Worm (Caenorhabditis elegans): ENCODE data around the gene tab-1.

tab-1 gene

DNA sequence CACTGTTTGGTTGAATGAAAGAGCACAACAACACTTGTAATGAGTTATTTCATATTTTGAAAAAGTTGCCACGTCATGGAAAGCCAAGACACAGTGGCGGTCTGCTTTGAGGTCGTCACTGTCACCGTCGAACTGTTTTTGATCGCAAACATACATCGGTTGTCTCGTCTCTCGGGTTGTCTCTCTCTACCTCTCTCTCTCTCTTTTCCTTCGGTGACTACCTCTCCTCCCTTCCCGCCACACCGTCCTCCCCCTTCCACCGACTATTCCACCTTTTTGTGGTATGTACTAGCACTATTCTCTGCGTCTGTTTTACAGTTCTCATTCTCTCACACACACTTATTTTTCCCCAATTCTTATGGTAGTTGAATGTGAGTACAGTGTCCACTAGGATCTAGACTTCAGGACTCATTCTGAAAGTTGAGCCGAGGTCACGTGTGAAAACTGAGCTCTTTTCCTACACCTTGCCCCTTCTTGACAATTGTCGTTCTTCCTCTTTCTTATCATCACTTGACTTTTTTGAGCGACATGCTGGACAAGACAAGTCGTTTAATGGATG, 30.7 kb downstream of the tab-1 start:
- TF ChIP-seq pros-1 (tag; optimal IDR thresholded peaks at IDR 0.05) (no peak), pax-1 (tag; optimal IDR thresholded peaks at IDR 0.05) (no peak), ceh-19 (GFP tag; optimal IDR thresholded peaks at IDR 0.05) (no peak), pha-2 (tag; optimal IDR thresholded peaks at IDR 0.05) (no peak), ama-1 (optimal IDR thresholded peaks at IDR 0.05) (no peak), ceh-9 (tag; optimal IDR thresholded peaks at IDR 0.05) (no peak), hlh-30 (tag; optimal IDR thresholded peaks at IDR 0.05; ENCODE audit: insufficient read depth) (peak; percentile 63), sox-2 (GFP tag; IDR thresholded peaks at IDR 0.05) (no peak), unc-3 (GFP tag; conservative IDR thresholded peaks at IDR 0.05) (no peak), unc-3 (tag; optimal IDR thresholded peaks at IDR 0.05) (no peak), ceh-6 (GFP tag; optimal IDR thresholded peaks at IDR 0.05) (no peak), elt-2 (tag; optimal IDR thresholded peaks at IDR 0.05) (no peak), tbx-2 (tag; optimal IDR thresholded peaks at IDR 0.05) (peak; percentile 1), F13H6.1 (tag; optimal IDR thresholded peaks at IDR 0.05) (peak; percentile 32), C08G9.2 (tag; optimal IDR thresholded peaks at IDR 0.05) (peak; percentile 4), dmd-4 (tag; optimal IDR thresholded peaks at IDR 0.05; ENCODE audit: borderline replicate concordance) (no peak), nhr-11 (tag; optimal IDR thresholded peaks at IDR 0.05) (no peak), fkh-10 (GFP tag; optimal IDR thresholded peaks at IDR 0.05) (no peak), dve-1 (tag; optimal IDR thresholded peaks at IDR 0.05) (no peak), ceh-48 (tag; optimal IDR thresholded peaks at IDR 0.05) (no peak), ceh-34 (tag; optimal IDR thresholded peaks at IDR 0.05) (peak; percentile 30), ceh-45 (GFP tag; IDR thresholded peaks at IDR 0.05) (no peak), ceh-31 (tag; optimal IDR thresholded peaks at IDR 0.05) (peak; percentile 18), K09A11.1 (tag; optimal IDR thresholded peaks at IDR 0.05; ENCODE audit: insufficient read depth) (no peak), Y22D7AL.16 (tag; optimal IDR thresholded peaks at IDR 0.05) (no peak), hlh-8 (tag; optimal IDR thresholded peaks at IDR 0.05) (no peak), zip-5 (tag; optimal IDR thresholded peaks at IDR 0.05) (no peak), unc-42 (tag; optimal IDR thresholded peaks at IDR 0.05) (no peak), ref-2 (tag; optimal IDR thresholded peaks at IDR 0.05) (peak; percentile 55), npax-4 (tag; optimal IDR thresholded peaks at IDR 0.05) (no peak), C38D4.7 (GFP tag; optimal IDR thresholded peaks at IDR 0.05) (no peak), ceh-2 (tag; optimal IDR thresholded peaks at IDR 0.05) (no peak), tbx-7 (tag; optimal IDR thresholded peaks at IDR 0.05) (no peak)

DNA sequence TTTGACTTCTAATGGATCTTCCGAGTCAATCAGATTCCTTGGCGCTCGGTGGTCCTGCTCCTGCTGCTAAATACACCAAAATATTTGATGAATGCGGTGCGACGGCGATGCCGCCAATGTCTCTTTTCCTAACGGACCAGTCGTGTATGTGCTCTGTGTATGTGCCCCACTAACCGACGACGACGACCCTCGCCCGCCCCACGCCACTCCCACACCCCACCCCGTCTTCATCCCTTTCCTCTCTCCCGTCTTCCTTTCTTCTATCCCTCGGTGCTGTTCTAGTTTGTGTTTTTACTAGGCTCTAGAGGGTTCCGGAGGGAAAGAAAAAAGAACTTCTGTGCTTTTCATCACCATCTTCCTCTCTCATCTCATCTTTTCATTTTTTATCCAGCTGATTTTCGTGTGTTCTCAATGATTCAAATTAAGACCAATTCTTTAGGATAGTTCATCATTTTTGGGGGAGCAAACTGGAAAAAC, 31.5 kb downstream of the tab-1 start, which contains the start of gene egl-27:
Gene egl-27 (plus strand): TSS at position 427 of the 477 bp plus-strand sequence.
- TF ChIP-seq lim-6 (tag; optimal IDR thresholded peaks at IDR 0.05) (no peak), sdc-2 (tag; optimal IDR thresholded peaks at IDR 0.05) (no peak)

DNA sequence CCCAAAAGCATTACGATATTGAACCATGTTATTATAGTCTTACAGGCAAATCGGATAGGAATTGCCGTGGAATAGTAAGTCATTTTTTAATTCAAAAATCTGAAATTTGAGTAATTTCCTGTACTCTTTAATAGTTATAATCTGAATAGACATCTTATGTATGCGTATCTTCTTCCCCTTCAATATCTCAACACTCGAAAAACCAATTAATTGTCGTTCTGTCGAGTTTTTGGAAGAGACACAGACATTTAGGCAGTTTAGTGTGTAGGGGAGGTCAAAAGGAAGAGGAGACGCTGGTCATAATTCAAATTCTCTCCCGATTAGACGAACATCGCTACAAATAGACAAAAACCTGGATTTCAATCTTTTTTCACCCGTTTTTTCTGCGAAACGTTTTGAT, 32.4 kb downstream of the tab-1 start:
- no peak for TF ChIP-seq elt-2 (tag; optimal IDR thresholded peaks at IDR 0.05)
- TF ChIP-seq nfya-1 (tag; optimal IDR thresholded peaks at IDR 0.05) = peak; percentile 13
- peak; percentile 31 for TF ChIP-seq ttx-3 (tag; optimal IDR thresholded peaks at IDR 0.05)
- TF ChIP-seq rnt-1 (tag; optimal IDR thresholded peaks at IDR 0.05) = no peak
- TF ChIP-seq unc-55 (GFP tag; optimal IDR thresholded peaks at IDR 0.05) = peak; percentile 82
- peak; percentile 4 for TF ChIP-seq ceh-31 (tag; optimal IDR thresholded peaks at IDR 0.05)
- TF ChIP-seq unc-42 (tag; optimal IDR thresholded peaks at IDR 0.05) = peak; percentile 71

Data from whole organism, late embryonic.